Fruit fly (Drosophila melanogaster) whole organism, embryonic: Measurements from ENCODE around the gene MSBP.

Experiments used
- ATbp ChIP-seq: fragments of 200-800 bp; sonication (Bioruptor generic); optimal IDR thresholded peaks from 2 replicates; lab custom pipeline; 2017; ENCODE audit warnings: missing biosample characterization, mild to moderate bottlenecking, missing genetic modification characterization, missing genetic modification reagents
- B-H1 ChIP-seq: fragments of 200-800 bp; sonication (Bioruptor generic); IDR thresholded peaks from 3 replicates; pipeline ENCODE4 v1.3.6; 2022; ENCODE audit warnings: missing biosample characterization, missing genetic modification characterization
- CG10209 ChIP-seq: fragments of 200-800 bp; sonication (Bioruptor generic); optimal IDR thresholded peaks from 3 replicates; lab custom pipeline; 2017; ENCODE audit warnings: missing biosample characterization, mild to moderate bottlenecking, missing genetic modification characterization, missing genetic modification reagents
- CG10979 ChIP-seq: fragments of 200-800 bp; sonication (Bioruptor generic); optimal IDR thresholded peaks from 2 replicates; lab custom pipeline; 2018; ENCODE audit warnings: missing biosample characterization, mild to moderate bottlenecking, missing genetic modification characterization, moderate library complexity
- CG12155 ChIP-seq: fragments of 200-800 bp; sonication (Bioruptor generic); optimal IDR thresholded peaks from 3 replicates; lab custom pipeline; 2016; ENCODE audit warnings: missing biosample characterization, missing genetic modification characterization
- CG12391 ChIP-seq: fragments of 200-800 bp; sonication (Bioruptor generic); optimal IDR thresholded peaks from 3 replicates; lab custom pipeline; 2018; ENCODE audit warnings: missing biosample characterization, mild to moderate bottlenecking, missing genetic modification characterization, moderate library complexity
- CG13624 ChIP-seq: fragments of 200-800 bp; sonication (Bioruptor generic); optimal IDR thresholded peaks from 2 replicates; lab custom pipeline; 2016; ENCODE audit warnings: missing biosample characterization, missing genetic modification characterization
- CG14860 ChIP-seq: fragments of 200-800 bp; sonication (Bioruptor generic); IDR thresholded peaks from 3 replicates; pipeline ENCODE4 v1.3.6; 2022; ENCODE audit warnings: missing biosample characterization, missing genetic modification characterization; ENCODE audit not compliant: partially characterized antibody
- CG15514 ChIP-seq: fragments of 200-800 bp; sonication (Bioruptor generic); optimal IDR thresholded peaks from 3 replicates; lab custom pipeline; 2017; ENCODE audit warnings: missing biosample characterization, missing genetic modification characterization, mild to moderate bottlenecking, moderate library complexity, missing genetic modification reagents
- CG17802 ChIP-seq: fragments of 200-800 bp; sonication (Bioruptor generic); optimal IDR thresholded peaks from 2 replicates; lab custom pipeline; 2018; ENCODE audit warnings: missing biosample characterization, mild to moderate bottlenecking, missing genetic modification characterization, moderate library complexity
- CG2199 ChIP-seq: fragments of 200-800 bp; sonication (Bioruptor generic); IDR thresholded peaks from 3 replicates; pipeline ENCODE4 v1.3.6; 2022; ENCODE audit warnings: missing biosample characterization, missing genetic modification characterization
- CG32532 ChIP-seq: fragments of 200-800 bp; sonication (Bioruptor generic); IDR thresholded peaks from 2 replicates; pipeline ENCODE4 v1.3.6; 2022; ENCODE audit warnings: missing biosample characterization, missing genetic modification characterization
- CG3407 ChIP-seq: fragments of 200-800 bp; sonication (Bioruptor generic); optimal IDR thresholded peaks from 2 replicates; lab custom pipeline; 2018; ENCODE audit warnings: missing biosample characterization, mild to moderate bottlenecking, missing genetic modification characterization
- CG3838 ChIP-seq: fragments of 200-800 bp; sonication (Bioruptor generic); optimal IDR thresholded peaks from 3 replicates; lab custom pipeline; 2016; ENCODE audit warnings: missing biosample characterization, missing genetic modification characterization
- CG7987 ChIP-seq: fragments of 200-800 bp; sonication (Bioruptor generic); optimal IDR thresholded peaks from 2 replicates; lab custom pipeline; 2018; ENCODE audit warnings: missing biosample characterization, mild to moderate bottlenecking, missing genetic modification characterization, moderate library complexity
- CG9437 ChIP-seq: fragments of 200-800 bp; sonication (Bioruptor generic); optimal IDR thresholded peaks from 2 replicates; lab custom pipeline; 2018; ENCODE audit warnings: missing biosample characterization, mild to moderate bottlenecking, missing genetic modification characterization
- CG9609 ChIP-seq: fragments of 200-800 bp; sonication (Bioruptor generic); optimal IDR thresholded peaks from 3 replicates; lab custom pipeline; 2016; ENCODE audit warnings: missing biosample characterization, missing genetic modification characterization
- CG9797 ChIP-seq: fragments of 200-800 bp; sonication (Bioruptor generic); optimal IDR thresholded peaks from 3 replicates; lab custom pipeline; 2018; ENCODE audit warnings: missing biosample characterization, mild to moderate bottlenecking, missing genetic modification characterization
- CrebB ChIP-seq: fragments of 200-800 bp; sonication (Bioruptor generic); optimal IDR thresholded peaks from 3 replicates; lab custom pipeline; 2018; ENCODE audit warnings: missing biosample characterization, mild to moderate bottlenecking, missing genetic modification characterization
- Dad ChIP-seq: fragments of 200-800 bp; sonication (Bioruptor generic); optimal IDR thresholded peaks from 3 replicates; lab custom pipeline; 2016; ENCODE audit warnings: missing biosample characterization, missing genetic modification characterization
- Dref ChIP-seq: fragments of 200-800 bp; sonication (Bioruptor generic); IDR thresholded peaks from 2 replicates; pipeline ENCODE4 v1.3.6; 2022; ENCODE audit warnings: missing biosample characterization, missing genetic modification characterization
- Fer3 ChIP-seq: fragments of 200-800 bp; sonication (Bioruptor generic); optimal IDR thresholded peaks from 2 replicates; lab custom pipeline; 2018; ENCODE audit warnings: missing biosample characterization, mild to moderate bottlenecking, missing genetic modification characterization, moderate library complexity
- Hr39 ChIP-seq: fragments of >200 bp; optimal IDR thresholded peaks from 2 replicates; lab custom pipeline; 2017
- Sox102F ChIP-seq: fragments of 200-800 bp; sonication (Bioruptor generic); optimal IDR thresholded peaks from 2 replicates; lab custom pipeline; 2018; ENCODE audit warnings: missing biosample characterization, mild to moderate bottlenecking, missing genetic modification characterization, moderate library complexity
- TFAM ChIP-seq: fragments of 200-800 bp; sonication (Bioruptor generic); optimal IDR thresholded peaks from 2 replicates; lab custom pipeline; 2017; ENCODE audit warnings: missing biosample characterization, missing genetic modification characterization, inconsistent platforms
- Tbp ChIP-seq: fragments of >200 bp; optimal IDR thresholded peaks from 2 replicates; lab custom pipeline; 2018; ENCODE audit warnings: missing biosample characterization, missing genetic modification characterization
- Usf ChIP-seq: fragments of 200-800 bp; sonication (Bioruptor generic); optimal IDR thresholded peaks from 2 replicates; lab custom pipeline; 2017; ENCODE audit warnings: missing genotype, missing biosample characterization, missing genetic modification characterization
- bsh ChIP-seq, 2 experiments: fragments of 200-800 bp; sonication (Bioruptor generic); optimal IDR thresholded peaks; 2 replicates each; lab custom pipeline; 2017 to 2018; ENCODE audit warnings: mild to moderate bottlenecking in 2 of 2, missing biosample characterization in 2 of 2, missing genetic modification characterization in 2 of 2, moderate library complexity in 1 of 2
- da ChIP-seq: fragments of 200-800 bp; sonication (Bioruptor generic); optimal IDR thresholded peaks from 2 replicates; lab custom pipeline; 2016; ENCODE audit warnings: missing biosample characterization, missing genetic modification characterization
- dan ChIP-seq: fragments of 200-800 bp; sonication (Bioruptor generic); IDR thresholded peaks from 2 replicates; pipeline ENCODE4 v1.3.6; 2022; ENCODE audit warnings: missing biosample characterization, missing genetic modification characterization
- danr ChIP-seq: fragments of 200-800 bp; sonication (Bioruptor generic); IDR thresholded peaks from 2 replicates; pipeline ENCODE4 v1.3.6; 2022; ENCODE audit warnings: missing biosample characterization, missing genetic modification characterization
- gcm ChIP-seq: fragments of 200-800 bp; sonication (Bioruptor generic); optimal IDR thresholded peaks from 2 replicates; lab custom pipeline; 2019; ENCODE audit warnings: missing biosample characterization, mild to moderate bottlenecking, missing genetic modification characterization, moderate library complexity
- gt ChIP-seq: fragments of 200-800 bp; sonication (Bioruptor generic); IDR thresholded peaks from 2 replicates; pipeline ENCODE4 v1.3.6; 2022; ENCODE audit warnings: missing biosample characterization, missing genetic modification characterization
- ham ChIP-seq: fragments of 200-800 bp; sonication (Bioruptor generic); IDR thresholded peaks from 2 replicates; pipeline ENCODE4 v1.3.6; 2022; ENCODE audit warnings: missing biosample characterization, missing genetic modification characterization
- lab ChIP-seq: fragments of 200-800 bp; sonication (Bioruptor generic); optimal IDR thresholded peaks from 3 replicates; lab custom pipeline; 2017; ENCODE audit warnings: missing biosample characterization, missing genetic modification characterization, mild to moderate bottlenecking, moderate library complexity, missing genetic modification reagents
- luna ChIP-seq: fragments of 200-800 bp; sonication (Bioruptor generic); optimal IDR thresholded peaks from 2 replicates; lab custom pipeline; 2016; ENCODE audit warnings: missing biosample characterization, missing genetic modification characterization
- nau ChIP-seq: fragments of 200-800 bp; sonication (Bioruptor generic); optimal IDR thresholded peaks from 3 replicates; lab custom pipeline; 2017; ENCODE audit warnings: missing biosample characterization, mild to moderate bottlenecking, missing genetic modification characterization, missing genetic modification reagents
- nmo ChIP-seq: fragments of 200-800 bp; sonication (Bioruptor generic); optimal IDR thresholded peaks from 2 replicates; lab custom pipeline; 2018; ENCODE audit warnings: missing biosample characterization, mild to moderate bottlenecking, missing genetic modification characterization, moderate library complexity
- oc ChIP-seq: fragments of 200-800 bp; sonication (Bioruptor generic); optimal IDR thresholded peaks from 2 replicates; lab custom pipeline; 2018; ENCODE audit warnings: missing biosample characterization, mild to moderate bottlenecking, missing genetic modification characterization, moderate library complexity
- onecut ChIP-seq: fragments of 200-800 bp; sonication (Bioruptor generic); IDR thresholded peaks from 2 replicates; pipeline ENCODE4 v1.3.6; 2022; ENCODE audit warnings: missing biosample characterization, missing genetic modification characterization
- prd ChIP-seq, 3 experiments: fragments of >200 bp in 2 of 3; fragments of 200-800 bp in 1 of 3; sonication (Bioruptor generic) in 1 of 3; optimal IDR thresholded peaks in 2 of 3; IDR thresholded peaks in 1 of 3; 2 replicates in 2 of 3; 3 replicates in 1 of 3; pipeline versions ENCODE4 v1.3.6 to Lab custom; 2017 to 2022; ENCODE audit warnings: missing biosample characterization in 1 of 3, missing genetic modification characterization in 1 of 3
- ranshi ChIP-seq: fragments of 200-800 bp; sonication (Bioruptor generic); IDR thresholded peaks from 2 replicates; pipeline ENCODE4 v1.3.6; 2022; ENCODE audit warnings: missing biosample characterization, missing genetic modification characterization
- repo ChIP-seq: fragments of 200-800 bp; sonication (Bioruptor generic); optimal IDR thresholded peaks from 2 replicates; lab custom pipeline; 2016; ENCODE audit warnings: missing biosample characterization, missing genetic modification characterization
- sc ChIP-seq, 3 experiments: fragments of >200 bp in 2 of 3; fragments of 200-800 bp in 1 of 3; sonication (Bioruptor generic) in 1 of 3; optimal IDR thresholded peaks; 2 replicates in 2 of 3; 3 replicates in 1 of 3; lab custom pipeline; 2017; ENCODE audit warnings: mild to moderate bottlenecking in 1 of 3, missing biosample characterization in 1 of 3, missing genetic modification characterization in 1 of 3, missing genetic modification reagents in 1 of 3
- scrt ChIP-seq: fragments of 200-800 bp; sonication (Bioruptor generic); optimal IDR thresholded peaks from 2 replicates; lab custom pipeline; 2018; ENCODE audit warnings: missing biosample characterization, mild to moderate bottlenecking, missing genetic modification characterization, moderate library complexity
- sima ChIP-seq: fragments of 200-800 bp; sonication (Bioruptor generic); optimal IDR thresholded peaks from 2 replicates; lab custom pipeline; 2016; ENCODE audit warnings: missing biosample characterization, missing genetic modification characterization
- so ChIP-seq: fragments of 200-800 bp; sonication (Bioruptor generic); IDR thresholded peaks from 3 replicates; pipeline ENCODE4 v1.3.6; 2022; ENCODE audit warnings: missing biosample characterization, missing genetic modification characterization
- tio ChIP-seq: fragments of 200-800 bp; sonication (Bioruptor generic); optimal IDR thresholded peaks from 2 replicates; lab custom pipeline; 2017; ENCODE audit warnings: missing biosample characterization, missing genetic modification characterization, inconsistent platforms
- unpg ChIP-seq: fragments of 200-800 bp; sonication (Bioruptor generic); optimal IDR thresholded peaks from 3 replicates; lab custom pipeline; 2018; ENCODE audit warnings: missing biosample characterization, mild to moderate bottlenecking, missing genetic modification characterization, moderate library complexity

MSBP gene

dm6 chrX:15867863-15868262 lies 22.0 kb downstream of the MSBP start, which contains the start of gene Gapdh2 (continued):
- peak; percentile 96 for TF ChIP-seq CG9437 (GFP tag; lab: Kevin White, UChicago)
- TF ChIP-seq Hr39 (lab: Kevin White, UChicago): no peak
- peak; percentile 99 for TF ChIP-seq nmo (GFP tag; lab: Kevin White, UChicago)
- TF ChIP-seq B-H1: peak; percentile 99
- peak; percentile 99 for TF ChIP-seq scrt
- peak; percentile 98 for TF ChIP-seq CG10979 (tag; lab: Kevin White, UChicago)
- TF ChIP-seq CG9797 (GFP tag; lab: Kevin White, UChicago): peak; percentile 64
- TF ChIP-seq Dref (GFP tag; lab: Robert Waterston, UW): peak; percentile 44
- TF ChIP-seq CG7987 (GFP tag; lab: Kevin White, UChicago): peak; percentile 98
- TF ChIP-seq CG14860 (GFP tag; lab: Robert Waterston, UW): no peak
- TF ChIP-seq bsh (GFP tag; optimal IDR thresholded peaks at IDR 0.05; lab: Kevin White, UChicago): peak; percentile 98 to 100
- TF ChIP-seq CG9609: peak; percentile 92
- peak; percentile 94 for TF ChIP-seq luna
- peak; percentile 100 for TF ChIP-seq so (GFP tag; lab: Robert Waterston, UW)
- peak; percentile 99 for TF ChIP-seq ranshi (GFP tag; lab: Robert Waterston, UW)
- no peak; the same call in none of the 2 replicates for TF ChIP-seq gt (GFP tag; lab: Robert Waterston, UW)
- TF ChIP-seq Dad (GFP tag; lab: Kevin White, UChicago): peak; percentile 98
- peak; percentile 100 for TF ChIP-seq ATbp (GFP tag; lab: Kevin White, UChicago)
- TF ChIP-seq Fer3 (tag; lab: Kevin White, UChicago): peak; percentile 100
- no peak for TF ChIP-seq prd (optimal IDR thresholded peaks at IDR 0.05; lab: Kevin White, UChicago)
- TF ChIP-seq prd (GFP tag; IDR thresholded peaks at IDR 0.05; lab: Robert Waterston, UW): peak; percentile 98
- peak; percentile 100 for TF ChIP-seq lab (GFP tag; lab: Kevin White, UChicago)
- TF ChIP-seq sima (GFP tag; lab: Kevin White, UChicago): peak; percentile 93
- TF ChIP-seq tio: peak; percentile 97
- peak; percentile 98; the same call in 1 of the 2 replicates for TF ChIP-seq danr
- TF ChIP-seq CG12391: peak; percentile 99
- TF ChIP-seq sc (optimal IDR thresholded peaks at IDR 0.05; lab: Kevin White, UChicago): no peak
- TF ChIP-seq sc (GFP tag; optimal IDR thresholded peaks at IDR 0.05; lab: Kevin White, UChicago): peak; percentile 96
- TF ChIP-seq CG10209: peak; percentile 99
- peak; percentile 99 for TF ChIP-seq gcm (GFP tag; lab: Kevin White, UChicago)
- TF ChIP-seq Sox102F (GFP tag; lab: Kevin White, UChicago): peak; percentile 100
- peak; percentile 97 for TF ChIP-seq CG3407 (GFP tag; lab: Kevin White, UChicago)
- TF ChIP-seq ham (GFP tag; lab: Robert Waterston, UW): peak; percentile 97; the same call in 1 of the 2 replicates
- peak; percentile 100 for TF ChIP-seq unpg
- TF ChIP-seq CG13624 (GFP tag; lab: Kevin White, UChicago): peak; percentile 99
- no peak for TF ChIP-seq dan (GFP tag; lab: Robert Waterston, UW)
- peak; percentile 97 for TF ChIP-seq CG3838
- peak; percentile 89 for TF ChIP-seq da (GFP tag; lab: Kevin White, UChicago)
- peak; percentile 98 for TF ChIP-seq onecut (GFP tag; lab: Robert Waterston, UW)
- peak; percentile 89 for TF ChIP-seq TFAM
- peak; percentile 100 for TF ChIP-seq oc (tag; lab: Kevin White, UChicago)
- peak; percentile 98 for TF ChIP-seq CG2199 (GFP tag; lab: Robert Waterston, UW)
- peak; percentile 100 for TF ChIP-seq CG32532 (GFP tag; lab: Robert Waterston, UW)
- TF ChIP-seq nau: peak; percentile 100
- no peak for TF ChIP-seq Tbp (GFP tag; lab: Kevin White, UChicago)
- TF ChIP-seq CG12155 (GFP tag; lab: Kevin White, UChicago): peak; percentile 97
- peak; percentile 85 for TF ChIP-seq Usf (GFP tag; lab: Kevin White, UChicago)
- TF ChIP-seq repo: peak; percentile 94
- TF ChIP-seq CrebB (tag; lab: Kevin White, UChicago): peak; percentile 100
- peak; percentile 86 for TF ChIP-seq CG17802
- peak; percentile 96 for TF ChIP-seq CG15514 (GFP tag; lab: Kevin White, UChicago)
